Worm (Caenorhabditis elegans) whole organism, L4/young adult: Measurements from ENCODE around the gene dnj-10.

Experiments
- W03F9.2 ChIP-seq: fragments of 150-350 bp; optimal IDR thresholded peaks from 2 replicates; lab custom pipeline; 2014; ENCODE audit warnings: missing biosample characterization, missing genetic modification characterization
- dao-5 ChIP-seq: sonication (generic microtip); optimal IDR thresholded peaks from 2 replicates; lab custom pipeline; 2016; ENCODE audit warnings: missing genotype, missing genetic modification characterization, moderate library complexity, missing compliant biosample characterization
- him-1 ChIP-seq: sonication (generic microtip); optimal IDR thresholded peaks from 2 replicates; lab custom pipeline; 2016; ENCODE audit warnings: missing genotype, missing genetic modification reagents, missing genetic modification characterization, missing compliant biosample characterization

Gene dnj-10

DNA sequence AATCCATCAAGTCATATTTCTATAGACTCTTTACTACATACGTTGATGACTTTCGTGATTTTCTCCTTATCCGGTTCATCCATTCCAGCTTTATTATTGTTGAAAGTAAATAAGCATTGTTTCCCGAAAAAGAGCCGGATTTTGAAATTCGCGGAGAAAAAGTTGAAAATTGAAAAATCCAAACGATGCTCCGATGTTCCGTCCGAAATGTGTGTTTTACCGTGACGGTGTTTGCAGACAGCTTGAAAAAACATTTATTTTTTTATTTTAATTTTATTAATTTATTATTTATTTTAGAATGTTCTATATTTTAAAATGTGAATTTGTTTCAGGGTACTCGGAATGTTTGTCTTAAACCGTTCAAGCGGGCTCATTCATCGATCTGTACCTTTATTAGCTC is at the start of gene dnj-10:
dnj-10 (plus strand) TSS at position 333 of the 400 bp plus-strand sequence.
- TF ChIP-seq W03F9.2 (tag; lab: Kevin White, UChicago) = peak; percentile 81
- TF ChIP-seq him-1 (tag; lab: Kevin White, UChicago) = no peak
- no peak for TF ChIP-seq dao-5 (tag; lab: Kevin White, UChicago)

DNA sequence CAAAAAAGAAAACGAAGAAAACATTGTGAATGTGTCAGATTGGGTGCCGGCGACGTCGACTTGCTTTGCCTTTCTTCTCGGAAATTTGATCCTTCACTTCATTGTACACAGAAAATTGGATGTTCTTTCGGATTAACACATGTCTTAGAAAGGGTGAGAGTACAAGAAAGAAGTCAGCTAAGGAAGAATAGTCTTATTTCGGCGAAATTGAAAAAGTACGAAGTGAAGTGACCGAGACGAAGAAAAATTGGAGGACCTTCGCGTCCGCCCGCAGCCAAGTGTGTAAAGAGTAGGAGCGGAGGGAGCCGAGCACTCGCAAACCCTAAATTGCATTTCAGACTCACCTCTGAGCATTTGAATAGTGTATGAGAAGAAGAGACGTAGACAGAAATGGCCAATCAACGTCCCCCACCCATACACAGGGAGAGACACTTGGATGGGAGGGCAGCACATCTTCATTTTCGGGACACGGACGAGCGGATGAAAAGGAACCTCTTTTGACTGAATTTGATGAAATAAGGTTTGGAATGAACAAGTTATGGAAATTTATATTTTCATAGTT is 42.3 kb upstream of the dnj-10 start, which contains the start of gene glr-1:
glr-1 (minus strand) TSS at position 51 of the 562 bp plus-strand sequence.
- TF ChIP-seq dao-5 (tag; lab: Kevin White, UChicago) = no peak
- no peak for TF ChIP-seq him-1 (tag; lab: Kevin White, UChicago)
- no peak for TF ChIP-seq W03F9.2 (tag; lab: Kevin White, UChicago)

DNA sequence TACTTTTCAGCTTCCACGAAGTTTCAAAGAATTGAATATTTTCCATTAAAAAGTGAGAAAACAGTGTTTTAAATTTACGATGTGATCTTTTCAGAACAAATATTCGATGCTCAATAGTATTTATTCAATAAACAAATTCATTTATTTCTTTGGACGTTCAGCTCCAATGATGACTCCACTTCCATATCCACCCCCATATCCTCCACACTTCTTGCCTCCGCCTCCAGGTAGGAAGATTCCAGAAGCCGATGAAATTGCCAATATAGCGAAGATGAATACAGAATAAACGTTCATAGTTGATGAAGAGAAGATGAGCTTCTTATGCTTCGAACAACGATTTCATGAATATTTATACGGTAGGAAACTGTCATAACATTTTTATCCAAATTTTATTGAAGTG is 41.8 kb upstream of the dnj-10 start, which contains the start of gene fip-3:
fip-3 (minus strand) TSS at position 294 of the 400 bp plus-strand sequence.
- no peak for TF ChIP-seq him-1 (tag; lab: Kevin White, UChicago)
- no peak for TF ChIP-seq W03F9.2 (tag; lab: Kevin White, UChicago)
- TF ChIP-seq dao-5 (tag; lab: Kevin White, UChicago) = no peak

DNA sequence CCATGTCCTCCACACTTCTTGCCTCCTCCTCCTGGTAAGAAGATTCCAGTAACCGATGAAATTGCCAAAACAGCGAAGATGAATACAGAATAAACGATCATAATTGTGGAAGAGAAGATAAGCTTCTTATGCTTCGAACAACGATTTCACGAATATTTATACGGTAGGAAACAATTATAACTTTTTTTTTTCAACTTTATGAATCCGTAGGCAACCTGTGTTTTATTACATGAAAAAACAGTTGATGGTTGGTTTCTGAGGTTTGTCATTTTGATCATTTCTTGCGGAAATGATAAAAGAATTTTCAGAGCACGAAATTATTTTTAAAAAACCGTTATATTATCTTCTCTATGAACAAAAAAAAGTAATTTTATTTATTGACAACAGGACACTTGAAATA is 40.1 kb upstream of the dnj-10 start, which contains the start of gene fipr-16:
fipr-16 (minus strand) TSS at position 101 of the 400 bp plus-strand sequence.
- TF ChIP-seq dao-5 (tag; lab: Kevin White, UChicago) (no peak), W03F9.2 (tag; lab: Kevin White, UChicago) (no peak), him-1 (tag; lab: Kevin White, UChicago) (no peak)

DNA sequence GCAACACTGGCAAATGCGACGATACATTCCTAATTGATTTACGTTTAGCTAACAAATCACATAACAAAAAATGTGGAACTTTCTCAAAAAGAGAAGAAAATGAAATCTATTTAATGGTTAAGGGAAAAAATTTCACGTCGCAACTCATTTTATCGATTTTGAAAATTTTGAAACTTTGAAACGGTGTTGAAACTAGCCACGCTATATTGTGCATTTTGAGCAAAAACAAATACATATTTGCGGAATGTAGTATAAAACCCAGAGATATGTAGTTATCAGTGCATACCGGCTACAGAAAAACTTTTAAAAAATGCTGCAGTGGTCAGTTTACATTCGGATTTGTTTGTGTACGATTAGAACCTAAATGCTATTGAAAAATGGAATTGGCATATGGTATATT is 37.3 kb upstream of the dnj-10 start, which contains the start of gene C06E1.7:
C06E1.7 (minus strand) TSS at position 101 of the 400 bp plus-strand sequence.
- no peak for TF ChIP-seq dao-5 (tag; lab: Kevin White, UChicago)
- no peak for TF ChIP-seq him-1 (tag; lab: Kevin White, UChicago)
- no peak for TF ChIP-seq W03F9.2 (tag; lab: Kevin White, UChicago)

DNA sequence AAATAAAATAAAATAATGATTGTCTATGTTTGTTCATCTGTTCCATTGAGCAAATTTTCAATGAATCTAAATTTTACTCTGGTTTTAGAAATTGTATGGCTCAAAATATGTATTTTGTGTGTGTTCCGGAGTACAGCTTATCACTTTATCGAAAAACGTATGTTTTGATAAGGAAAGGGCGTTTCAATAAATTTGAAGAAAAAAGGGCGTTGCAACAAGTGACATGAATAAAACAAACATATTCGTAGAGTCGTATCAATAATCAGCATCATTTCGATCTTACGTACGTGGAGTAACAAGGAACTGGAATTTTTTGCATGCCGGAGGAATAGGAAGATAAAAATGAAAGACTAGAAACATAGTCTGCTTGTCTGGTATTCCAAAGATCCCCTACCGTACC is 36.9 kb upstream of the dnj-10 start:
- TF ChIP-seq W03F9.2 (tag; lab: Kevin White, UChicago) = no peak
- no peak for TF ChIP-seq dao-5 (tag; lab: Kevin White, UChicago)
- TF ChIP-seq him-1 (tag; lab: Kevin White, UChicago) = no peak

DNA sequence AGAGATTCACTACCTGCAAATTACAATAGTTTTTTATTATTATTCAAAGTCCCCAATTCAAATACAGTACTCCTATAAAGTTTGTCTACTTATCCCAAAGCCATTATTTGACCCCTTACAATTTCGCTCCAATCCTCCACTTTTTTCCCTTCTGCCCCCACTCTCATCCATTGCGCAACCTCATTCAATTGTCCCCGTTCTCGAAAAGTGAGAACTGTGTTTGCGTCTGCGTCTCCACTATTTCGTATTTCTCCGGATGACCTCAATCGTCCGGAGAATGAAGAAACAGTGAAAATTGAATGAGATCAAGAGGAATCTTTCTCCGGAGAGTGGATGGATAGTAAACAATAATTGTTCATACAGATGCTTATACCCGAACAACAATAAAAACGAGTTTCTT is 34.3 kb upstream of the dnj-10 start:
- TF ChIP-seq W03F9.2 (tag; lab: Kevin White, UChicago) (no peak), him-1 (tag; lab: Kevin White, UChicago) (no peak), dao-5 (tag; lab: Kevin White, UChicago) (no peak)

DNA sequence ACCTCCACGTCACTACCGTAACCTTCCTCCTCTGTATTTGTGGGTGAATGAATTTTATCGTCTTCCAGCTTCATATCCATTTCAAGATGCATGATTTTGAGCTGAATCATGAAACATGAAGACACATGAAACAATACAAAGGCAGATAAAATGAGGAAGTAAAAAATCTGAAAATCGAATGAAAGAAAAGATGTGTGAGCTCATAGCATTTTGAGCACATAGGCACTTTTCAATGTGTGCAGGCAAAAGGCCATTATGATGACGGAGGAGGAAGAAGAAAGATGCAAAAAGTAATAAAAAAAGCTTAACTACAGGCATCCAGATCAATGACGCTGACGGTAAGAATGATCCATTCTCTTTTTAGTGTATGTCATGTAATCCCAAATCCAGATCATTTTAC is 33.2 kb upstream of the dnj-10 start, which contains the start of gene ztf-30:
ztf-30 (minus strand) TSS at position 101 of the 400 bp plus-strand sequence.
- no peak for TF ChIP-seq dao-5 (tag; lab: Kevin White, UChicago)
- TF ChIP-seq him-1 (tag; lab: Kevin White, UChicago) = no peak
- TF ChIP-seq W03F9.2 (tag; lab: Kevin White, UChicago) = no peak

DNA sequence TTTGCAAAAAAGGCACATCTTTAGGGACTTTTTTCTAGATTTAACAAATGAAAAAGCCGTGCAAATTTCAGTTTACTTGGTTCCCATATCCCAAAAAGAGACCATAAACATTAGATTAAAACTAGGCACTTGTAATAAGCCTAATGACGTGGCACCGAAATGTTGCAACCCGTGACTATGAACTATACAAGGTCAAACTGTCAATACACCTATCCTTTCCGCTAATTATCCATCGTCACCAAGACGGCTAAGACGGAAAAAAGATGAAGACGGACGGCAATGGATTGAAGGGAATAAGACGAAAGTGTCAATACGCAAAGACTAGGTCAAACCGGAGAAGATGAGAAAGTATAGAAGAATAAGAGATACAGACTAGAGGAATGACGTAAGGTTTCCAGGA is 32.0 kb upstream of the dnj-10 start:
- TF ChIP-seq him-1 (tag; lab: Kevin White, UChicago) (no peak), dao-5 (tag; lab: Kevin White, UChicago) (no peak)

DNA sequence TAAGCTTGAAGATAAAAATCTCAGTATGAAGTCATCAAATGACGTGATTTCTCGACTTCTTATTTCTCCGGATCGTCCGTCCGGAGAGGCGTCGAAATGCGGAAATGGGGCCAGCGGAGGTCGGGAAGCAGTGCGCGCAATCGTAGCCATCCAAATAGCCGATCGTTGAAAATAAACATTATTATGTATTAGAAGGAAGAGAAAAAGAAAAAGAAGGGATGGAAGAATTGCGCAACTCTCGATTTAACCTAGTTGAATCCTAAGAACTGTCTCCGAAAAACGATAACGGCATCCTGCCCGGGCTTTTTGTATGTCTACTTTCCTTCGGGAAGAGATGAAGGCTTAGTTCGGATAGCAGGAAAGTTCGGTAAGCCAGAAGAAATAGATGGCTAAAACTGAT is 28.8 kb upstream of the dnj-10 start:
- no peak for TF ChIP-seq him-1 (tag; lab: Kevin White, UChicago)
- TF ChIP-seq dao-5 (tag; lab: Kevin White, UChicago) = no peak
- TF ChIP-seq W03F9.2 (tag; lab: Kevin White, UChicago) = no peak

DNA sequence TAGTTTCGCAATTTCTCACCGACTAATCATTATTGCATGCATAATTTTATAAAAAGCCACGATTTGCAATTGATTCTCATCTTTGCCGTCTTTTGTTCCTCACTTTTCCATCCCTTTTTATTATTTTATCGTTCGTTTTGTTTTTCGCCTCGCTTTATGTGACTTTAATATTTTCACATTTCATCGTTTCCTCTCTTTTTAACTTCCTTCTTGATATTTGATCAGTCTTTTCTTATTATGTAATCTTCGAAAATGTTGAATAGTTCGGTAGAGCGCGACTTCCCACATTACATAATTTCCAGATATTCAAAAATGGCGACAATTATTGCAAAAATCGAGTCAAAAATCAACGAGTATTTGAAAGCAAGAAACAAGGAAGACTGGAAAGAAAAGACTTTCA is 25.4 kb upstream of the dnj-10 start, which contains the start of gene C06E1.1:
C06E1.1 (plus strand) TSS at position 301 of the 400 bp plus-strand sequence.
- TF ChIP-seq W03F9.2 (tag; lab: Kevin White, UChicago) (no peak), dao-5 (tag; lab: Kevin White, UChicago) (no peak), him-1 (tag; lab: Kevin White, UChicago) (no peak)

DNA sequence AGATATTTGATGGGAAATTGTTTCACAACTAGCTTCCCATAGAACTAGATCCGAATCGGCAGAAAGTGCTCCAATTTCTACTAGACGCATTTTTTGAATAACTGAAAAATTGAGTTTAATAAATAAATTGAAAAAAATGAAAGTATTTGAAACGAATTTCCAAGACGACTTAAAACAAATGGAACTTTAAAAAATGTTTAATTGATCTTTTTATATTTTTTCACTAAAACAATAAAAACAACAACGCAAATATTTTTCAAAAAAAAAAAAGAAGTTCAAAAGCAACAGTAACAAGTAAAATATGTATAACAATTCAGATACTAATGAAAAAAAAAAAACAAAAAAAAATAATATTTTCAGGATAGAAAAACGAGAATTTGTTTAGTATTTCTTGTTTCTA is 21.3 kb upstream of the dnj-10 start, which contains the start of gene C06E1.9:
C06E1.9 (minus strand) TSS at position 101 of the 400 bp plus-strand sequence.
- TF ChIP-seq him-1 (tag; lab: Kevin White, UChicago) = no peak
- no peak for TF ChIP-seq dao-5 (tag; lab: Kevin White, UChicago)
- no peak for TF ChIP-seq W03F9.2 (tag; lab: Kevin White, UChicago)

DNA sequence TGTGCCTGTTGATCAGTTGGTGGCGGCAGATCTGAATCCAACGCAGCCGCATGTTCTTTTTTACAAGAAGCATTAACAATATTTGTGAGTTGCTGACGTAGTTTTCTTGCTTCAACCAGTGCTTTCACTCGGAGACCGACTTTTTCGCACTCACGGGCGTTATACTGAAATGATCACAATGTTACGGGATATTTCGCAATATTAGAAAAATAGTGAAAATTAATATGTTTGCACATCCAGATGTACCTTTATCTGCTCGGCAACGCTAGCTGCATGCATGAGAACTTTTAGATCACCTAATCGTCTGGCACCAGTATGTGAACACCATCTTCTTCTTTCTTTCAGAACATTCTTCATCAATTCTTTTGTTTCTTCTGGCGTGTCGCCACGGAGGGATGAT is 19.7 kb upstream of the dnj-10 start:
- TF ChIP-seq dao-5 (tag; lab: Kevin White, UChicago) (no peak), W03F9.2 (tag; lab: Kevin White, UChicago) (no peak), him-1 (tag; lab: Kevin White, UChicago) (no peak)

DNA sequence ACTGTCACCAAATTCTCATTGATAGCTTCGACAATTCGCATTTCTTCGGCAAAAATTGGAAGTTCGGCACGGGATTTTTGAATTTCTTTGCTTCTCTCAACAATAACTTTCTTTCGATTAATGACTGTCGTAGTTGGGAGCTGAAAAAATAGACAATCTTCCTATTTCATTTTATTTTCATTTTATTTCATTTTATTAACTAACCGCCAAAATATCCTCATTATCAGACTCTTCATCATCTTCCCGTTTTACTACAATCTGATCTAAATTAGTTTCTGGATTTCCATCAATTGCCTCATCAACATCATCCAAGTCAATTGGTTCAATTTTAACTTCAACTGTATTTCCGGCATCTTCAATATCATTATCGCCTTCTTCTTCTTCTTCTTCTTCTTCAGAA is 17.4 kb upstream of the dnj-10 start:
- TF ChIP-seq dao-5 (tag; lab: Kevin White, UChicago) (no peak), him-1 (tag; lab: Kevin White, UChicago) (no peak), W03F9.2 (tag; lab: Kevin White, UChicago) (no peak)
